Fruit fly (Drosophila melanogaster): ENCODE data around the gene CG42638.
"Not testable (repeated sequence)": the region's sequence is repeated elsewhere in the genome, so short reads cannot be mapped to it uniquely, and the experiment has no call there.

Gene CG42638

DNA sequence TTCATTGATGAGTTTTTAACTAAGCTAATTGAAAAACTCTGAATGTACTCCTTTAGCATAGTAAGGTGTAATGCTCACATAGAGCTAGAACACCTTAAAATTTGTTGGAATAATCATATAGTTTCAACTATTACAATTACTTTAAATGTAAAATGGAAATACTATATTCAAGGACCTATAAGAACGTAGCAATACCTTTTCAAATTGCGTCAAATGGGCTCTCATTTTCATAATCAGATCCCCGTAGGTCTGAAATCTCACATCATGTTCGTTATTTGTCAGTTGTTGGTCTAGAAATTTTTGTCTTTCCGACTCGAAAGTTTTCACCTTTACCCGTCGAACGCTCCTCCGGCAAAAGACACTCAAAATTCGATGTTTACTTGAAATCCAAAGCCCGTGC is 20.9 kb downstream of the CG42638 start, which contains the start of gene CG42529:
CG42529 (plus strand) TSS at position 301 of the 400 bp plus-strand sequence.
- TF ChIP-seq woc, dmrt93B, lola (GFP tag; optimal IDR thresholded peaks at IDR 0.05): not testable (repeated sequence)

DNA sequence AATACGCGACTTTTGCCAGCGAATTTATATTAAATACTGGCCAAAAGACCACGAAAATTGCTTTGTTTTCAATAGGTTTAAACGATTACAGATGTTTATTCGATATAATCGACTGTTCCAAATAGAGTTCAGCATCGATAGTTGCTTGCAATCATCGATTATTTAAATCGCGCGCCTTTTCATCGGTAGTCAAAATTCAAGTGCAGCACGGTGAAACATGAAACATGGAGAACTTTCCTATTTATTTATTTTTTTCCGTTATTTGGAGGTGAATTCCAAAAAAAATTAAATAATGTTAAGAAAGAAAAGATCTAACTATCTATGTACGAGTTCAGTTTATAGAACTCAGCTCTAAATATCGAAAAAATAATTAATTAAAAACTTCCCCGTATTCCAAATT is 31.3 kb downstream of the CG42638 start, which contains the start of gene Trpml:
Trpml (minus strand) TSS at position 101 of the 400 bp plus-strand sequence.
- TF ChIP-seq dmrt93B, psq, CG32264 (GFP tag; optimal IDR thresholded peaks at IDR 0.05): not testable (repeated sequence)

DNA sequence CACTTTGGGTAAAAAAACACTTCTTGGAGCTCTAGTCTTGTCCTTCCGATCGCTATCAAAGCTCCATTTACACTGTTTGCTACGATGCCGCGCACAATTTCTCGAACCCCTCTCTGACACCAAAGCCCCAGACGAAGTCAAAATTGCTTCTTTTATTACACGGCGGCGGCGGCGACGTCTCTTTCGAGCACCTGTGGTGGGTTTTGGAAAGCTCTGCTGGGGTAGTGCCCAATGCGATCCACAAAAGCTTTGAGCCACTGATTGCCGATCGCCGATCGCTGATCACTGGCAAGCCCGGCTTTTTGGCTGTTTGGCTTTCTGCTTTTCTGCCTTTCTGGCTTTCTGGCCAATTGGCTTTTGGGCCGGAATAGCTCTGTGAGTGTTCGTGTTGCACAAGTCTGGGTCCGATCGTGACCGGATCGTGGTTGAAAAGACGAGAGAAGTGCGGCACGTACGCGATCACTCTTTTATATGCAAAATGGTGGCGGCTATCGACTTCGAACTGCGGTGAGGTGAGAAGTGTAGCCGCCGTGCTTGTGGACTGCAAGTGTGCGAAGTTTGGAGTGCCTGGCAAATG is 41.9 kb downstream of the CG42638 start, which contains the start of gene serp:
serp (minus strand) TSS at position 446 of the 577 bp plus-strand sequence.
- TF ChIP-seq psq (GFP tag; optimal IDR thresholded peaks at IDR 0.05) (peak; percentile 18), sage (GFP tag; optimal IDR thresholded peaks at IDR 0.05) (no peak)

DNA sequence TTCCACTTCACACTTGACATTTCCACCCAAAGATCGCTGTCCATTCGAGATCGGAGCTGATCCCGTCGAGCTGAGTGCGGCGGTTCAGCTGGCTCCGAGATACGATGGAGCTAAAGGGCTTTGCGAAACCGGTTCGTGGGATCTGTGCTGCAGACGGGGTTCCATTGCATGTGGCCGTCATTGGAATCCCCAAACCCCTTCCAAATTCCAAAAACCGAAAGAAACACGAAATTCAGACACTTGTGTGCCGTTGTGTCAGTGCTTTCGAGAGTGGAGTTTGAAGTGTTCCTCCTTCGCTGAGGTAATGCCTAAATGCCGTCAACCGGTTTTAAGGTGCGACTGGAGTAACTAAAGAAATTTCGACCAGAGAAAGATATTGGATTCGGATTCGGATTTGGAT is 44.7 kb downstream of the CG42638 start:
- no peak for TF ChIP-seq GATAd (GFP tag; optimal IDR thresholded peaks at IDR 0.05)
- no peak for TF ChIP-seq h (GFP tag; optimal IDR thresholded peaks at IDR 0.05)
- no peak for TF ChIP-seq Rel (GFP tag; optimal IDR thresholded peaks at IDR 0.05)
- peak; percentile 74 for TF ChIP-seq Rel (tag; optimal IDR thresholded peaks at IDR 0.05)
- no peak for TF ChIP-seq Dif (GFP tag; optimal IDR thresholded peaks at IDR 0.05; ENCODE audit: partially characterized antibody)

DNA sequence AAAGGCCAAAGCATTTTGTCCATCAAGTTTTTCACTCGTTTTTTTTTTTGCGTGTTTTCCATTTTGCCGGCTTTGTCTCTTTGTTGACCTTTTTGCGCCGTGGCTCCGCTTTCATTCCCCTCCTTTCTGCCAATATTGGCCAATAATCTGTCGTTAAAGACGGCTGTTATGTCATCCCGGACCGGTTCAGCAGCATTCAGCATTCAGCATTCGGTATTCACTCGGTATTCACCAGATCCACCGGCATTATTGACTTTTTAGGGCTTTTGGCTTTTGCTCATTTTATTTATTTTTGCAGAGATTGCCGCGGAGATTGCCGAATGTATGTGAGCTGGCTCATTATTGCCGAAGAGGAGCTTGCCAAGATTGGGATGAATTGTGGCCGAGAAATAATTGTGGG is 46.2 kb downstream of the CG42638 start:
- TF ChIP-seq brk (GFP tag; optimal IDR thresholded peaks at IDR 0.05) (no peak), Sp1 (GFP tag; optimal IDR thresholded peaks at IDR 0.05) (peak; percentile 12), CrebA (GFP tag; optimal IDR thresholded peaks at IDR 0.05; ENCODE audit: borderline replicate concordance) (no peak), jim (GFP tag; optimal IDR thresholded peaks at IDR 0.05) (no peak), psq (GFP tag; optimal IDR thresholded peaks at IDR 0.05) (peak; percentile 11), woc (GFP tag; optimal IDR thresholded peaks at IDR 0.05) (peak; percentile 49), fru (GFP tag; optimal IDR thresholded peaks at IDR 0.05) (peak; percentile 8), rgr (GFP tag; optimal IDR thresholded peaks at IDR 0.05) (peak; percentile 11), N (GFP tag; optimal IDR thresholded peaks at IDR 0.05) (no peak), Vsx2 (GFP tag; optimal IDR thresholded peaks at IDR 0.05; ENCODE audit: partially characterized antibody) (peak; percentile 50), br (GFP tag; optimal IDR thresholded peaks at IDR 0.05) (peak; percentile 38), foxo (GFP tag; optimal IDR thresholded peaks at IDR 0.05) (peak in 1 of 2 experiments; percentile 8), Rel (GFP tag; optimal IDR thresholded peaks at IDR 0.05) (no peak), Rel (tag; optimal IDR thresholded peaks at IDR 0.05) (peak; percentile 21)

DNA sequence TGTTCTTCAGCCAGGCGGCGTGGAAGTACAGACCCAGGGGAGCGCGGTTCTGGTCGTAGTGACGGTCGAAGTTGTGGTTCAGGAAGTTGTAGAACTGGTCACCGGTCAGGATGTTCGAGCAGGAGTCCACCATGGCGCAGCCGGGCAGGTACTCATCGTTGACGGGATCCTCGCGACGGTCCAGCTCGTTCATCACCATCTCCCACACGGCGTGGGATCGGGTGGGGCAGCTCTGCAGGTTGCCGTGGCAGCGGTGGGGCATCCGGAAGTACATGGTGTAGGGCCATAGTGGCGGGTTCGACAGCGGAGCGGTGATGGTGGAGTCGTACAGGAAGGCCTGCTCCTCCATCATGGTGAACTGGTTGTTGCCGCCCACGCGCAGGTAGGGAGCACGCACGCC is 47.9 kb downstream of the CG42638 start:
- no peak for TF ChIP-seq brk (GFP tag; optimal IDR thresholded peaks at IDR 0.05)
- TF ChIP-seq ey (GFP tag; optimal IDR thresholded peaks at IDR 0.05), result no peak
- no peak for TF ChIP-seq dl (GFP tag; optimal IDR thresholded peaks at IDR 0.05; ENCODE audit: insufficient read depth in 1 of 2, partially characterized antibody in 2 of 2)
- TF ChIP-seq woc (GFP tag; optimal IDR thresholded peaks at IDR 0.05), result no peak
- no peak for TF ChIP-seq Mio (GFP tag; optimal IDR thresholded peaks at IDR 0.05)
- no peak for TF ChIP-seq sage (GFP tag; optimal IDR thresholded peaks at IDR 0.05)
- no peak for TF ChIP-seq fru (GFP tag; optimal IDR thresholded peaks at IDR 0.05)
- no peak for TF ChIP-seq N (GFP tag; optimal IDR thresholded peaks at IDR 0.05)
- TF ChIP-seq Rel (GFP tag; optimal IDR thresholded peaks at IDR 0.05), result no peak
- no peak for TF ChIP-seq Rel (tag; optimal IDR thresholded peaks at IDR 0.05)
- no peak for TF ChIP-seq h (GFP tag; optimal IDR thresholded peaks at IDR 0.05)
- TF ChIP-seq OdsH (GFP tag; optimal IDR thresholded peaks at IDR 0.05), result no peak
- TF ChIP-seq Hr78 (GFP tag; optimal IDR thresholded peaks at IDR 0.05), result no peak
- no peak for TF ChIP-seq psq (GFP tag; optimal IDR thresholded peaks at IDR 0.05)
- no peak for TF ChIP-seq usp (GFP tag; optimal IDR thresholded peaks at IDR 0.05)
- no peak for TF ChIP-seq br (GFP tag; optimal IDR thresholded peaks at IDR 0.05)
- no peak for TF ChIP-seq Dfd (GFP tag; optimal IDR thresholded peaks at IDR 0.05)
- TF ChIP-seq Vsx2 (GFP tag; optimal IDR thresholded peaks at IDR 0.05; ENCODE audit: partially characterized antibody), result no peak
- TF ChIP-seq tai (GFP tag; optimal IDR thresholded peaks at IDR 0.05), result no peak
- no peak for TF ChIP-seq Hnf4 (GFP tag; optimal IDR thresholded peaks at IDR 0.05)
- TF ChIP-seq CrebA (GFP tag; optimal IDR thresholded peaks at IDR 0.05; ENCODE audit: borderline replicate concordance), result no peak

All from whole organism, wandering third instar larva.